Fruit fly (Drosophila melanogaster): ENCODE data around the gene Sap47.

Sap47 gene

DNA sequence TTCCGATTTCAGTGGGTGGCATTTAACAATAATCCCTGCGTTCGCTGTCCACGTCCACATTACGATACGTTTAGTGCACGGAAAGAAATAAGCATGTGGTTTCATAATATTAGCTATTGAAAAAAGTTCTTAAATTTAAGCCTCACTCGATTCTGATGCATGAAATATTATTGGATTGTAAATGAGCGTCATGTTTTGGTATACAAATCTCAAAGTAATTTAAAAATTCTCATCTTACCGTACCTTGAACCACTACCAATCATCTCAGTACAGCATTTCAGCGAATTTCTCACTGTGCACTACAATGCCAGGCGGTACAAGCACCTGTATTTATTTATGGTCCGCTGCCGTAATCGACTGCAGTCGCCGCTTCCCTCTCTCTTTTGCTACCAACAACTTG lies 39.3 kb downstream of the Sap47 start (continued):
- TF ChIP-seq Scr (GFP tag; IDR thresholded peaks at IDR 0.05; ENCODE audit: partially characterized antibody) (no peak), Ada2b (GFP tag; IDR thresholded peaks at IDR 0.05) (no peak), CG8290 (GFP tag; optimal IDR thresholded peaks at IDR 0.05) (no peak), CG8290 (tag; optimal IDR thresholded peaks at IDR 0.05) (peak in 1 of 2 experiments; percentile 82), NC2β (GFP tag; optimal IDR thresholded peaks at IDR 0.05) (peak; percentile 71), bigmax (GFP tag; optimal IDR thresholded peaks at IDR 0.05) (no peak), Oli (tag; optimal IDR thresholded peaks at IDR 0.05) (peak; percentile 88), Abd-B (GFP tag; optimal IDR thresholded peaks at IDR 0.05) (peak; percentile 76), emc (GFP tag; optimal IDR thresholded peaks at IDR 0.05) (peak; percentile 55), CG17359 (tag; optimal IDR thresholded peaks at IDR 0.05) (peak; percentile 89), Mes4 (GFP tag; optimal IDR thresholded peaks at IDR 0.05) (peak; percentile 71), CG4854 (GFP tag; optimal IDR thresholded peaks at IDR 0.05) (peak; percentile 58), fd64A (GFP tag; optimal IDR thresholded peaks at IDR 0.05) (peak; percentile 71), Dad (GFP tag; optimal IDR thresholded peaks at IDR 0.05) (peak; percentile 80), CG13123 (GFP tag; optimal IDR thresholded peaks at IDR 0.05) (peak; percentile 51), prd (optimal IDR thresholded peaks at IDR 0.05) (no peak), prd (GFP tag; IDR thresholded peaks at IDR 0.05) (no peak), Awh (GFP tag; IDR thresholded peaks at IDR 0.05) (no peak), CG43689 (GFP tag; IDR thresholded peaks at IDR 0.05) (no peak), CG10654 (GFP tag; optimal IDR thresholded peaks at IDR 0.05) (peak; percentile 73), D19A (tag; optimal IDR thresholded peaks at IDR 0.05) (peak; percentile 80), CG30403 (GFP tag; optimal IDR thresholded peaks at IDR 0.05) (peak; percentile 90), CG13424 (tag; optimal IDR thresholded peaks at IDR 0.05) (peak; percentile 89), Ssrp (tag; optimal IDR thresholded peaks at IDR 0.05) (peak; percentile 85), CG16779 (GFP tag; IDR thresholded peaks at IDR 0.05) (no peak), chif (GFP tag; optimal IDR thresholded peaks at IDR 0.05) (peak; percentile 81), CG6654 (GFP tag; optimal IDR thresholded peaks at IDR 0.05) (peak; percentile 38), Sox102F (GFP tag; optimal IDR thresholded peaks at IDR 0.05) (peak; percentile 90), ATbp (GFP tag; optimal IDR thresholded peaks at IDR 0.05) (peak; percentile 86), zen (tag; optimal IDR thresholded peaks at IDR 0.05) (peak; percentile 64), CG6272 (GFP tag; IDR thresholded peaks at IDR 0.05) (peak; percentile 73), CG7556 (GFP tag; optimal IDR thresholded peaks at IDR 0.05) (peak; percentile 84), sens-2 (GFP tag; IDR thresholded peaks at IDR 0.05) (no peak), nerfin-2 (GFP tag; IDR thresholded peaks at IDR 0.05; ENCODE audit: partially characterized antibody) (no peak), CG15696 (tag; optimal IDR thresholded peaks at IDR 0.05) (peak; percentile 72), gem (tag; optimal IDR thresholded peaks at IDR 0.05) (peak; percentile 91), pnt (GFP tag; optimal IDR thresholded peaks at IDR 0.05) (peak; percentile 78), kni (GFP tag; optimal IDR thresholded peaks at IDR 0.05) (no peak), pho (GFP tag; optimal IDR thresholded peaks at IDR 0.05) (peak; percentile 70), CG5180 (GFP tag; optimal IDR thresholded peaks at IDR 0.05) (peak; percentile 70), BtbVII (GFP tag; optimal IDR thresholded peaks at IDR 0.05) (peak; percentile 75)

DNA sequence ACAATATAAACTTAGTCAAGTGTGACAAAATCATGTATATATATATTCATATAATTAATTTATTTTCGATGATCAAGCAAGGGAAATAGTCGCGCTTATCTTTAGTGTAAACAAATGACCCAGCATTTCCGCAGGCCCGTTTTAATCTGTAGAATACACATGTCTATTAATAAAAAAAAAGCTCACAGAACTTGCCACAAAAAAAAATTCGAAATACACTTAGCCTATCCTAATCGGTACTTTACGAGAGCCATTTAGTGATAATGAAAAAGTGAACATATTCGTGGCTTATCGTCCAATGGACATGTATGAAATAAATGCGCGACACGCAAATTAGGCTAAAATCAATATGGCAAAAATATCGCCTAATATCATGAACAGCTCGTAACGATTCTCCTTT lies 40.3 kb downstream of the Sap47 start:
- no peak for TF ChIP-seq CG1832 (GFP tag; optimal IDR thresholded peaks at IDR 0.05)
- TF ChIP-seq Lpt (GFP tag; optimal IDR thresholded peaks at IDR 0.05), result no peak
- no peak for TF ChIP-seq CG11723 (GFP tag; optimal IDR thresholded peaks at IDR 0.05)
- TF ChIP-seq CG10959 (GFP tag; IDR thresholded peaks at IDR 0.05), result no peak
- TF ChIP-seq exex (tag; optimal IDR thresholded peaks at IDR 0.05), result peak; percentile 95
- TF ChIP-seq GATAe (GFP tag; conservative IDR thresholded peaks at IDR 0.05), result no peak
- peak; percentile 51 for TF ChIP-seq CG34376 (GFP tag; optimal IDR thresholded peaks at IDR 0.05)
- TF ChIP-seq Spps (tag; optimal IDR thresholded peaks at IDR 0.05), result no peak
- TF ChIP-seq Stat92E (GFP tag; optimal IDR thresholded peaks at IDR 0.05), result no peak
- TF ChIP-seq Neu2 (GFP tag; optimal IDR thresholded peaks at IDR 0.05; ENCODE audit: borderline replicate concordance), result no peak
- TF ChIP-seq bcd (GFP tag; optimal IDR thresholded peaks at IDR 0.05), result no peak
- TF ChIP-seq BEAF-32 (GFP tag; optimal IDR thresholded peaks at IDR 0.05), result no peak
- no peak for TF ChIP-seq slp2 (GFP tag; optimal IDR thresholded peaks at IDR 0.05)

Measured in whole organism, embryonic.